Worm (Caenorhabditis elegans): ENCODE data around the gene F26A1.1.

ce11 chrIII:4875663-4876062 lies 25.4 kb downstream of the F26A1.1 start:
- no peak for TF ChIP-seq nhr-237 (tag; optimal IDR thresholded peaks at IDR 0.05)
- TF ChIP-seq egl-27 (tag; optimal IDR thresholded peaks at IDR 0.05), result no peak
- no peak for TF ChIP-seq unc-62 (GFP tag; optimal IDR thresholded peaks at IDR 0.05)
- no peak for TF ChIP-seq nhr-77 (tag; optimal IDR thresholded peaks at IDR 0.05)
- TF ChIP-seq nhr-28 (tag; optimal IDR thresholded peaks at IDR 0.05), result no peak
- no peak for TF ChIP-seq grh-1 (GFP tag; IDR thresholded peaks at IDR 0.05)
- peak; percentile 38 for TF ChIP-seq mep-1 (tag; optimal IDR thresholded peaks at IDR 0.05)
- no peak for TF ChIP-seq ztf-4 (tag; optimal IDR thresholded peaks at IDR 0.05)
- TF ChIP-seq nhr-90 (tag; optimal IDR thresholded peaks at IDR 0.05; ENCODE audit: poor library complexity), result no peak
- no peak for TF ChIP-seq xbp-1 (tag; optimal IDR thresholded peaks at IDR 0.05)
